Worm (Caenorhabditis elegans) whole organism, young adult: ENCODE measurements around the gene T24H10.4.
A peak's percentile ranks its signal among the peaks of the same experiment; 100 is the strongest.

ENCODE experiments used
- K11D2.4 ChIP-seq: fragments of 200-800 bp; sonication (Bioruptor generic); IDR thresholded peaks from 2 replicates; pipeline ENCODE4 v1.3.6; 2022; ENCODE audit warnings: missing genetic modification reagents, missing genetic modification characterization, missing compliant biosample characterization
- ama-1 ChIP-seq, 3 experiments: fragments of 150-350 bp in 1 of 3; sonication (generic microtip) in 2 of 3; optimal IDR thresholded peaks; 2 replicates each; lab custom pipeline; 2014 to 2018; ENCODE audit warnings: missing biosample characterization in 2 of 3, missing genetic modification characterization in 2 of 3, missing genetic modification reagents in 2 of 3
- athp-1 ChIP-seq: sonication (generic microtip); optimal IDR thresholded peaks from 2 replicates; lab custom pipeline; 2017; ENCODE audit warnings: mild to moderate bottlenecking, missing genetic modification characterization, missing compliant biosample characterization
- cebp-1 ChIP-seq, 2 experiments: fragments of 200-800 bp in 1 of 2; sonication (Bioruptor generic) in 1 of 2; sonication (generic microtip) in 1 of 2; IDR thresholded peaks in 1 of 2; optimal IDR thresholded peaks in 1 of 2; 2 replicates each; pipeline versions ENCODE4 v1.3.6 to Lab custom; 2017 to 2022; ENCODE audit warnings: missing compliant biosample characterization in 2 of 2, missing genetic modification characterization in 2 of 2, mild to moderate bottlenecking in 1 of 2, missing genetic modification reagents in 1 of 2, moderate library complexity in 1 of 2
- egl-44 ChIP-seq: fragments of 200-800 bp; sonication (Bioruptor generic); IDR thresholded peaks from 2 replicates; pipeline ENCODE4 v1.3.6; 2022; ENCODE audit warnings: missing genetic modification reagents, missing genetic modification characterization, missing compliant biosample characterization
- lin-54 ChIP-seq: fragments of 200-800 bp; sonication (Bioruptor generic); optimal IDR thresholded peaks from 2 replicates; lab custom pipeline; 2018; ENCODE audit warnings: mild to moderate bottlenecking, missing genetic modification characterization, missing compliant biosample characterization
- lir-1 ChIP-seq: fragments of 200-800 bp; sonication (Bioruptor generic); conservative IDR thresholded peaks from 2 replicates; pipeline ENCODE4 v1.3.6; 2022; ENCODE audit warnings: missing genetic modification reagents, missing genetic modification characterization, missing compliant biosample characterization
- madf-10 ChIP-seq: sonication (generic microtip); optimal IDR thresholded peaks from 2 replicates; lab custom pipeline; 2016; ENCODE audit warnings: mild to moderate bottlenecking, missing genetic modification characterization, missing compliant biosample characterization
- nhr-80 ChIP-seq: sonication (generic microtip); optimal IDR thresholded peaks from 2 replicates; lab custom pipeline; 2016; ENCODE audit warnings: missing genetic modification characterization, missing compliant biosample characterization
- snpc-1.3 ChIP-seq: sonication (generic microtip); optimal IDR thresholded peaks from 2 replicates; lab custom pipeline; 2017; ENCODE audit warnings: missing genetic modification characterization, mild to moderate bottlenecking, missing compliant biosample characterization, antibody characterized with exemption, moderate library complexity, missing genotype, missing genetic modification reagents; ENCODE audit not compliant: insufficient read depth
- tbp1 ChIP-seq: fragments of 200-800 bp; sonication (Bioruptor generic); optimal IDR thresholded peaks from 2 replicates; lab custom pipeline; 2018; ENCODE audit warnings: mild to moderate bottlenecking, missing genetic modification characterization, missing compliant biosample characterization
- ztf-28 ChIP-seq: fragments of 200-800 bp; sonication (Bioruptor generic); IDR thresholded peaks from 2 replicates; pipeline ENCODE4 v1.3.6; 2022; ENCODE audit warnings: missing genetic modification reagents, missing genetic modification characterization, missing compliant biosample characterization

- TF ChIP-seq cebp-1 (GFP tag; IDR thresholded peaks at IDR 0.05; lab: Robert Waterston, UW) (no peak), cebp-1 (tag; optimal IDR thresholded peaks at IDR 0.05; lab: Kevin White, UChicago) (no peak), athp-1 (tag; lab: Kevin White, UChicago) (no peak), egl-44 (GFP tag; lab: Robert Waterston, UW) (no peak), lin-54 (GFP tag; lab: Kevin White, UChicago) (no peak), tbp1 (GFP tag; lab: Kevin White, UChicago) (no peak), ama-1 (optimal IDR thresholded peaks at IDR 0.05; lab: Kevin White, UChicago) (no peak), ama-1 (GFP tag; optimal IDR thresholded peaks at IDR 0.05; lab: Kevin White, UChicago) (no peak), K11D2.4 (no peak), ztf-28 (GFP tag; lab: Robert Waterston, UW) (no peak), snpc-1.3 (tag; lab: Kevin White, UChicago) (no peak), nhr-80 (tag; lab: Kevin White, UChicago) (peak; percentile 84), lir-1 (GFP tag; lab: Robert Waterston, UW) (no peak), madf-10 (tag; lab: Kevin White, UChicago) (no peak)
These were observed 7.1 kb downstream of the T24H10.4 start for ce11 chrII:9116404-9116803.
